Fruit fly (Drosophila melanogaster) whole organism, prepupa: ENCODE data around the gene CG2200.

Experiments
- CG16779 ChIP-seq: fragments of 200-800 bp; sonication (Bioruptor generic); optimal IDR thresholded peaks from 3 replicates; lab custom pipeline; 2017; ENCODE audit warnings: missing biosample characterization, mild to moderate bottlenecking, missing genetic modification characterization
- CG3919 ChIP-seq: fragments of 200-800 bp; sonication (Bioruptor generic); optimal IDR thresholded peaks from 3 replicates; lab custom pipeline; 2016; ENCODE audit warnings: missing biosample characterization, missing genetic modification characterization
- CG8119 ChIP-seq: fragments of 200-800 bp; sonication (Bioruptor generic); IDR thresholded peaks from 3 replicates; pipeline ENCODE4 v1.3.6; 2022; ENCODE audit warnings: missing biosample characterization, missing genetic modification characterization
- CG8319 ChIP-seq: fragments of 200-800 bp; sonication (Bioruptor generic); optimal IDR thresholded peaks from 3 replicates; lab custom pipeline; 2016; ENCODE audit warnings: missing biosample characterization, missing genetic modification characterization
- Gug ChIP-seq: fragments of 200-800 bp; sonication (Bioruptor generic); IDR thresholded peaks from 2 replicates; pipeline ENCODE4 v1.3.6; 2022; ENCODE audit warnings: missing biosample characterization, missing genetic modification characterization

- TF ChIP-seq CG16779 (no peak), CG8119 (peak; percentile 79; the same call in 2 of the 3 replicates), CG8319 (peak; percentile 23), Gug (GFP tag; lab: Robert Waterston, UW) (no peak), CG3919 (peak; percentile 64)
These were observed 34.1 kb downstream of the CG2200 start for dm6 chrX:13127973-13128749.
